Fruit fly (Drosophila melanogaster) whole organism, embryonic: ENCODE data around the gene CG42591.

ENCODE experiments used
- CG12071 ChIP-seq: fragments of 200-800 bp; sonication (Bioruptor generic); optimal IDR thresholded peaks from 3 replicates; lab custom pipeline; 2018; ENCODE audit warnings: missing biosample characterization, mild to moderate bottlenecking, missing genetic modification characterization
- CG12744 ChIP-seq: fragments of 200-800 bp; sonication (Bioruptor generic); optimal IDR thresholded peaks from 2 replicates; lab custom pipeline; 2016; ENCODE audit warnings: missing biosample characterization, missing genetic modification characterization
- CG13296 ChIP-seq: fragments of 200-800 bp; sonication (Bioruptor generic); optimal IDR thresholded peaks from 3 replicates; lab custom pipeline; 2018; ENCODE audit warnings: missing biosample characterization, mild to moderate bottlenecking, missing genetic modification characterization
- CG3847 ChIP-seq: fragments of 200-800 bp; sonication (Bioruptor generic); IDR thresholded peaks from 2 replicates; pipeline ENCODE4 v1.3.6; 2022; ENCODE audit warnings: missing biosample characterization, missing genetic modification characterization
- CG6254 ChIP-seq: fragments of 200-800 bp; sonication (Bioruptor generic); optimal IDR thresholded peaks from 3 replicates; lab custom pipeline; 2017; ENCODE audit warnings: mild to moderate bottlenecking, missing biosample characterization, missing genetic modification reagents, missing genetic modification characterization
- hkb ChIP-seq, 2 experiments: fragments of 200-800 bp in 1 of 2; fragments of >200 bp in 1 of 2; sonication (Bioruptor generic) in 1 of 2; IDR thresholded peaks in 1 of 2; optimal IDR thresholded peaks in 1 of 2; 2 replicates each; pipeline versions ENCODE4 v1.3.6 to Lab custom; 2017 to 2022; ENCODE audit warnings: missing biosample characterization in 1 of 2, missing genetic modification characterization in 1 of 2
- vvl ChIP-seq: fragments of 200-800 bp; sonication (Bioruptor generic); IDR thresholded peaks from 2 replicates; pipeline ENCODE4 v1.3.6; 2022; ENCODE audit warnings: missing biosample characterization, missing genetic modification characterization

DNA sequence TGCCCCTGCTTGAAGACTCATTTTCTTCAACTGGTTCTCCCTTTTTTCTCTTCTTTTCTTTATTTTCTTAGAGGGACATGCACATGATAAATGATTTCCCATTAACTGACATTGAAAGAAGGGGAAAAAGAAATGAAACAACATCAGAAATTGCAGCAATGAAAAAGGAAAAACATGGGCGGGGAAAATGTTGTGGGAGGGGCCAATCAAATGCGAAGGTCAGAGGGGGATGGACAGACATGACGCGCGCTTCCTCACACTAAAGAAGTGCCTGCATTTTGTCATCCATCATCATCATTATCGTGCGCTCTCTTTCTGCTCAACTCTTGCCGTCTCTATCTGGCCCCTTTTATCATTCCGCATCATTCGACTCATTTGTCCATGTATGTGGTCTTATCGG lies 32.1 kb downstream of the CG42591 start:
- TF ChIP-seq CG12744 (GFP tag; lab: Kevin White, UChicago): no peak
- no peak for TF ChIP-seq hkb (optimal IDR thresholded peaks at IDR 0.05; lab: Kevin White, UChicago)
- no peak for TF ChIP-seq hkb (GFP tag; IDR thresholded peaks at IDR 0.05; lab: Robert Waterston, UW)
- no peak for TF ChIP-seq CG6254 (GFP tag; lab: Kevin White, UChicago)
- no peak for TF ChIP-seq CG13296 (GFP tag; lab: Kevin White, UChicago)
- no peak for TF ChIP-seq CG12071 (GFP tag; lab: Kevin White, UChicago)
- no peak for TF ChIP-seq vvl
- no peak for TF ChIP-seq CG3847 (GFP tag; lab: Robert Waterston, UW)
